1 fruit fly cellular context compared by ENCODE assay signal in genomic region chr3R:25004763-25005162, dm6.
TF ChIP-seq lines count a peak whose summit lies in the region.

No protein-coding gene starts in this region.

TF ChIP-seq in whole organism, embryonic, 481 proteins besides CTCF, POLR2A, EP300 and RAD21 (continued from another document and continues in another):
- TF ChIP-seq shn (GFP tag; optimal IDR thresholded peaks at IDR 0.05; lab: Kevin White, UChicago) (peak; percentile 7), lola (GFP tag; optimal IDR thresholded peaks at IDR 0.05; lab: Kevin White, UChicago) (peak in 1 of 3 experiments; percentile 28), CG13894 (tag; optimal IDR thresholded peaks at IDR 0.05; lab: Kevin White, UChicago) (no peak), CG10366 (GFP tag; IDR thresholded peaks at IDR 0.05; lab: Robert Waterston, UW) (peak; percentile 66), row (GFP tag; IDR thresholded peaks at IDR 0.05; lab: Robert Waterston, UW) (peak; percentile 71), CG17361 (GFP tag; IDR thresholded peaks at IDR 0.05; lab: Robert Waterston, UW) (no peak; the same call in 2 of the 3 replicates), Sry-δ (GFP tag; optimal IDR thresholded peaks at IDR 0.05; lab: Kevin White, UChicago) (no peak), Nf-YB (GFP tag; optimal IDR thresholded peaks at IDR 0.05; lab: Kevin White, UChicago) (no peak), CG7357 (GFP tag; IDR thresholded peaks at IDR 0.05; lab: Robert Waterston, UW) (peak; percentile 45; the same call in 2 of the 3 replicates), Hmx (GFP tag; optimal IDR thresholded peaks at IDR 0.05; lab: Kevin White, UChicago) (no peak), CG15269 (tag; optimal IDR thresholded peaks at IDR 0.05; lab: Kevin White, UChicago) (peak; percentile 66), NFAT (GFP tag; IDR thresholded peaks at IDR 0.05; lab: Robert Waterston, UW) (no peak), CG17359 (tag; optimal IDR thresholded peaks at IDR 0.05; lab: Kevin White, UChicago) (peak; percentile 69), lilli (GFP tag; optimal IDR thresholded peaks at IDR 0.05; lab: Kevin White, UChicago) (peak; percentile 42), CG11696 (GFP tag; IDR thresholded peaks at IDR 0.05; lab: Robert Waterston, UW) (no peak), lbe (GFP tag; optimal IDR thresholded peaks at IDR 0.05; lab: Kevin White, UChicago) (no peak), ssp (GFP tag; IDR thresholded peaks at IDR 0.05; lab: Robert Waterston, UW) (0 out of 2 replicates have a peak, but pooled peaks have one; percentile 22), salm (tag; optimal IDR thresholded peaks at IDR 0.05; lab: Kevin White, UChicago) (no peak), jing (GFP tag; optimal IDR thresholded peaks at IDR 0.05; lab: Kevin White, UChicago) (peak; percentile 62), Neu2 (GFP tag; optimal IDR thresholded peaks at IDR 0.05; lab: Kevin White, UChicago; ENCODE audit: borderline replicate concordance) (no peak), cwo (GFP tag; optimal IDR thresholded peaks at IDR 0.05; lab: Kevin White, UChicago) (peak; percentile 51), knrl (GFP tag; IDR thresholded peaks at IDR 0.05; lab: Robert Waterston, UW; ENCODE audit: partially characterized antibody) (no peak), CG7928 (GFP tag; optimal IDR thresholded peaks at IDR 0.05; lab: Kevin White, UChicago) (no peak), Med (GFP tag; lab: Kevin White, UChicago) (peak; percentile 93), CG12236 (GFP tag; optimal IDR thresholded peaks at IDR 0.05; lab: Kevin White, UChicago) (no peak), CG9817 (tag; optimal IDR thresholded peaks at IDR 0.05; lab: Kevin White, UChicago) (peak; percentile 32), gce (GFP tag; IDR thresholded peaks at IDR 0.05; lab: Robert Waterston, UW) (no peak), Sox102F (GFP tag; optimal IDR thresholded peaks at IDR 0.05; lab: Kevin White, UChicago) (peak; percentile 70), CG9797 (GFP tag; optimal IDR thresholded peaks at IDR 0.05; lab: Kevin White, UChicago) (no peak), CG17612 (GFP tag; IDR thresholded peaks at IDR 0.05; lab: Robert Waterston, UW) (no peak), Dref (GFP tag; IDR thresholded peaks at IDR 0.05; lab: Robert Waterston, UW) (no peak), GATAe (GFP tag; conservative IDR thresholded peaks at IDR 0.05; lab: Robert Waterston, UW) (no peak), zf30C (GFP tag; optimal IDR thresholded peaks at IDR 0.05; lab: Kevin White, UChicago) (no peak), Hr3 (GFP tag; optimal IDR thresholded peaks at IDR 0.05; lab: Kevin White, UChicago) (peak; percentile 39), CG32532 (GFP tag; IDR thresholded peaks at IDR 0.05; lab: Robert Waterston, UW) (no peak), fd96Cb (tag; optimal IDR thresholded peaks at IDR 0.05; lab: Kevin White, UChicago) (peak; percentile 56), CG8924 (tag; optimal IDR thresholded peaks at IDR 0.05; lab: Kevin White, UChicago) (peak; percentile 35), CG9437 (GFP tag; optimal IDR thresholded peaks at IDR 0.05; lab: Kevin White, UChicago) (peak; percentile 10), Side (GFP tag; optimal IDR thresholded peaks at IDR 0.05; lab: Kevin White, UChicago) (no peak), cad (GFP tag; optimal IDR thresholded peaks at IDR 0.05; lab: Kevin White, UChicago) (no peak), sima (GFP tag; optimal IDR thresholded peaks at IDR 0.05; lab: Kevin White, UChicago) (no peak), da (GFP tag; optimal IDR thresholded peaks at IDR 0.05; lab: Kevin White, UChicago) (no peak), E2f2 (GFP tag; IDR thresholded peaks at IDR 0.05; lab: Robert Waterston, UW) (peak; percentile 16; the same call in 1 of the 2 replicates), CG11723 (GFP tag; optimal IDR thresholded peaks at IDR 0.05; lab: Kevin White, UChicago) (peak; percentile 6), cato (GFP tag; optimal IDR thresholded peaks at IDR 0.05; lab: Kevin White, UChicago; ENCODE audit: borderline replicate concordance) (peak; percentile 12), chn (GFP tag; optimal IDR thresholded peaks at IDR 0.05; lab: Kevin White, UChicago) (peak; percentile 45), CG8478 (optimal IDR thresholded peaks at IDR 0.05; lab: Kevin White, UChicago) (no peak), CG13775 (GFP tag; optimal IDR thresholded peaks at IDR 0.05; lab: Kevin White, UChicago) (no peak), zfh1 (GFP tag; IDR thresholded peaks at IDR 0.05; lab: Robert Waterston, UW) (peak; percentile 77), Ssrp (tag; optimal IDR thresholded peaks at IDR 0.05; lab: Kevin White, UChicago) (peak; percentile 30), CG11398 (GFP tag; optimal IDR thresholded peaks at IDR 0.05; lab: Kevin White, UChicago) (peak; percentile 11), fru (optimal IDR thresholded peaks at IDR 0.05; lab: Kevin White, UChicago) (no peak), CG6683 (GFP tag; optimal IDR thresholded peaks at IDR 0.05; lab: Kevin White, UChicago) (no peak), CG7786 (GFP tag; optimal IDR thresholded peaks at IDR 0.05; lab: Kevin White, UChicago) (peak; percentile 42), ken (GFP tag; IDR thresholded peaks at IDR 0.05; lab: Robert Waterston, UW) (no peak), hkb (optimal IDR thresholded peaks at IDR 0.05; lab: Kevin White, UChicago) (no peak), hkb (GFP tag; IDR thresholded peaks at IDR 0.05; lab: Robert Waterston, UW) (peak; percentile 10; the same call in 1 of the 2 replicates), bowl (GFP tag; IDR thresholded peaks at IDR 0.05; lab: Robert Waterston, UW) (no peak), CG2202 (tag; optimal IDR thresholded peaks at IDR 0.05; lab: Kevin White, UChicago) (no peak), tgo (GFP tag; IDR thresholded peaks at IDR 0.05; lab: Robert Waterston, UW) (peak; percentile 72), H15 (GFP tag; IDR thresholded peaks at IDR 0.05; lab: Robert Waterston, UW) (peak; percentile 48; the same call in 1 of the 3 replicates), CG5180 (GFP tag; optimal IDR thresholded peaks at IDR 0.05; lab: Kevin White, UChicago) (peak; percentile 8), Xrp1 (GFP tag; IDR thresholded peaks at IDR 0.05; lab: Robert Waterston, UW) (no peak; the same call in none of the 2 replicates), CG5953 (GFP tag; IDR thresholded peaks at IDR 0.05; lab: Robert Waterston, UW) (no peak), Mrtf (GFP tag; IDR thresholded peaks at IDR 0.05; lab: Robert Waterston, UW) (peak; percentile 26; the same call in 1 of the 3 replicates), Atf-2 (GFP tag; optimal IDR thresholded peaks at IDR 0.05; lab: Kevin White, UChicago) (peak; percentile 41), sqz (GFP tag; optimal IDR thresholded peaks at IDR 0.05; lab: Kevin White, UChicago) (no peak), HLH3B (GFP tag; IDR thresholded peaks at IDR 0.05; lab: Robert Waterston, UW) (peak; percentile 60), CG30403 (GFP tag; optimal IDR thresholded peaks at IDR 0.05; lab: Kevin White, UChicago) (peak; percentile 32), sr (GFP tag; IDR thresholded peaks at IDR 0.05; lab: Robert Waterston, UW) (peak; percentile 58; the same call in 2 of the 3 replicates), dan (GFP tag; IDR thresholded peaks at IDR 0.05; lab: Robert Waterston, UW) (no peak), Sox100B (GFP tag; optimal IDR thresholded peaks at IDR 0.05; lab: Kevin White, UChicago) (no peak), caup (GFP tag; optimal IDR thresholded peaks at IDR 0.05; lab: Kevin White, UChicago; ENCODE audit: severe bottlenecking) (peak; percentile 32), CG12744 (GFP tag; optimal IDR thresholded peaks at IDR 0.05; lab: Kevin White, UChicago) (no peak), B-H1 (GFP tag; IDR thresholded peaks at IDR 0.05; lab: Robert Waterston, UW) (peak; percentile 60; the same call in 2 of the 3 replicates), NK7.1 (GFP tag; optimal IDR thresholded peaks at IDR 0.05; lab: Kevin White, UChicago) (no peak), vvl (GFP tag; IDR thresholded peaks at IDR 0.05; lab: Robert Waterston, UW) (peak; percentile 51), Jarid2 (GFP tag; optimal IDR thresholded peaks at IDR 0.05; lab: Kevin White, UChicago) (no peak), CG18619 (GFP tag; optimal IDR thresholded peaks at IDR 0.05; lab: Kevin White, UChicago) (peak; percentile 8), CG11085 (GFP tag; IDR thresholded peaks at IDR 0.05; lab: Robert Waterston, UW) (no peak), Lhr (GFP tag; optimal IDR thresholded peaks at IDR 0.05; lab: Kevin White, UChicago) (no peak), Tbp (GFP tag; optimal IDR thresholded peaks at IDR 0.05; lab: Kevin White, UChicago) (no peak), CG34224 (GFP tag; IDR thresholded peaks at IDR 0.05; lab: Robert Waterston, UW; ENCODE audit: partially characterized antibody) (no peak), danr (GFP tag; IDR thresholded peaks at IDR 0.05; lab: Robert Waterston, UW) (no peak), HLHmδ (GFP tag; optimal IDR thresholded peaks at IDR 0.05; lab: Kevin White, UChicago) (no peak), CHES-1-like (GFP tag; optimal IDR thresholded peaks at IDR 0.05; lab: Kevin White, UChicago) (peak; percentile 27), CG3838 (GFP tag; optimal IDR thresholded peaks at IDR 0.05; lab: Kevin White, UChicago) (no peak), Lpt (GFP tag; optimal IDR thresholded peaks at IDR 0.05; lab: Kevin White, UChicago) (no peak), CG32772 (GFP tag; IDR thresholded peaks at IDR 0.05; lab: Robert Waterston, UW) (peak; percentile 29; the same call in 1 of the 2 replicates), CG15696 (tag; optimal IDR thresholded peaks at IDR 0.05; lab: Kevin White, UChicago) (no peak), jigr1 (GFP tag; IDR thresholded peaks at IDR 0.05; lab: Robert Waterston, UW) (no peak), ara (GFP tag; IDR thresholded peaks at IDR 0.05; lab: Robert Waterston, UW) (peak; percentile 47; the same call in 1 of the 2 replicates), org-1 (GFP tag; optimal IDR thresholded peaks at IDR 0.05; lab: Kevin White, UChicago) (peak; percentile 7), CG1832 (GFP tag; optimal IDR thresholded peaks at IDR 0.05; lab: Kevin White, UChicago) (no peak), Dfd (GFP tag; optimal IDR thresholded peaks at IDR 0.05; lab: Kevin White, UChicago) (no peak), CG7963 (GFP tag; IDR thresholded peaks at IDR 0.05; lab: Robert Waterston, UW; ENCODE audit: partially characterized antibody) (no peak), amos (GFP tag; IDR thresholded peaks at IDR 0.05; lab: Robert Waterston, UW; ENCODE audit: partially characterized antibody) (no peak), CG7271 (tag; optimal IDR thresholded peaks at IDR 0.05; lab: Kevin White, UChicago) (no peak), Six4 (GFP tag; optimal IDR thresholded peaks at IDR 0.05; lab: Kevin White, UChicago) (peak; percentile 66), abd-A (tag; optimal IDR thresholded peaks at IDR 0.05; lab: Kevin White, UChicago) (no peak), Drgx (GFP tag; IDR thresholded peaks at IDR 0.05; lab: Robert Waterston, UW) (peak; percentile 38; the same call in 1 of the 2 replicates), CG12155 (GFP tag; optimal IDR thresholded peaks at IDR 0.05; lab: Kevin White, UChicago) (peak; percentile 30), Fer1 (GFP tag; optimal IDR thresholded peaks at IDR 0.05; lab: Kevin White, UChicago) (no peak), Doc2 (GFP tag; IDR thresholded peaks at IDR 0.05; lab: Robert Waterston, UW) (no peak), Aef1 (GFP tag; IDR thresholded peaks at IDR 0.05; lab: Robert Waterston, UW) (peak; percentile 63; the same call in 2 of the 3 replicates), CG13287 (GFP tag; IDR thresholded peaks at IDR 0.05; lab: Robert Waterston, UW; ENCODE audit: partially characterized antibody) (no peak), toy (GFP tag; IDR thresholded peaks at IDR 0.05; lab: Robert Waterston, UW) (no peak), HmgD (GFP tag; optimal IDR thresholded peaks at IDR 0.05; lab: Kevin White, UChicago) (no peak), Optix (GFP tag; IDR thresholded peaks at IDR 0.05; lab: Robert Waterston, UW) (no peak), tap (tag; optimal IDR thresholded peaks at IDR 0.05; lab: Kevin White, UChicago) (peak; percentile 45), ttk (GFP tag; IDR thresholded peaks at IDR 0.05; lab: Robert Waterston, UW) (0 out of 2 replicates have a peak, but pooled peaks have one; percentile 24), phol (tag; optimal IDR thresholded peaks at IDR 0.05; lab: Kevin White, UChicago) (peak; percentile 57), unc-4 (GFP tag; IDR thresholded peaks at IDR 0.05; lab: Robert Waterston, UW; ENCODE audit: partially characterized antibody) (no peak), luna (GFP tag; optimal IDR thresholded peaks at IDR 0.05; lab: Kevin White, UChicago) (no peak), CG10654 (GFP tag; optimal IDR thresholded peaks at IDR 0.05; lab: Kevin White, UChicago) (peak; percentile 32), slbo (GFP tag; IDR thresholded peaks at IDR 0.05; lab: Robert Waterston, UW) (peak; percentile 68), CG13624 (GFP tag; optimal IDR thresholded peaks at IDR 0.05; lab: Kevin White, UChicago) (no peak), Camta (GFP tag; optimal IDR thresholded peaks at IDR 0.05; lab: Kevin White, UChicago) (peak; percentile 50), CG3847 (GFP tag; IDR thresholded peaks at IDR 0.05; lab: Robert Waterston, UW) (peak; percentile 23; the same call in 1 of the 2 replicates), Dek (tag; optimal IDR thresholded peaks at IDR 0.05; lab: Kevin White, UChicago) (no peak), Rfx (GFP tag; IDR thresholded peaks at IDR 0.05; lab: Robert Waterston, UW) (peak; percentile 74), CG31365 (tag; optimal IDR thresholded peaks at IDR 0.05; lab: Kevin White, UChicago) (no peak), cg (GFP tag; optimal IDR thresholded peaks at IDR 0.05; lab: Kevin White, UChicago) (no peak), Xbp1 (GFP tag; optimal IDR thresholded peaks at IDR 0.05; lab: Kevin White, UChicago) (peak; percentile 72), trem (tag; optimal IDR thresholded peaks at IDR 0.05; lab: Kevin White, UChicago) (no peak), mam (GFP tag; optimal IDR thresholded peaks at IDR 0.05; lab: Kevin White, UChicago) (peak; percentile 43), Taf1 (GFP tag; IDR thresholded peaks at IDR 0.05; lab: Robert Waterston, UW) (no peak), CG9876 (GFP tag; optimal IDR thresholded peaks at IDR 0.05; lab: Kevin White, UChicago) (peak; percentile 23), sens-2 (GFP tag; IDR thresholded peaks at IDR 0.05; lab: Robert Waterston, UW) (no peak), pfk (GFP tag; optimal IDR thresholded peaks at IDR 0.05; lab: Kevin White, UChicago) (no peak), ato (GFP tag; IDR thresholded peaks at IDR 0.05; lab: Robert Waterston, UW; ENCODE audit: partially characterized antibody) (no peak), CG10274 (GFP tag; optimal IDR thresholded peaks at IDR 0.05; lab: Kevin White, UChicago) (no peak), Dad (GFP tag; optimal IDR thresholded peaks at IDR 0.05; lab: Kevin White, UChicago) (peak; percentile 50)
